Fruit fly (Drosophila melanogaster) whole organism, embryonic: ENCODE data around the gene ldbr.

ENCODE experiments used
- B-H1 ChIP-seq: fragments of 200-800 bp; sonication (Bioruptor generic); IDR thresholded peaks from 3 replicates; pipeline ENCODE4 v1.3.6; 2022; ENCODE audit warnings: missing biosample characterization, missing genetic modification characterization
- CG10267 ChIP-seq: fragments of 200-800 bp; sonication (Bioruptor generic); optimal IDR thresholded peaks from 2 replicates; lab custom pipeline; 2018; ENCODE audit warnings: missing biosample characterization, mild to moderate bottlenecking, missing genetic modification characterization, moderate library complexity
- CG11560 ChIP-seq: fragments of 200-800 bp; sonication (Bioruptor generic); IDR thresholded peaks from 3 replicates; pipeline ENCODE4 v1.3.6; 2022; ENCODE audit warnings: missing biosample characterization, missing genetic modification characterization
- CG12071 ChIP-seq: fragments of 200-800 bp; sonication (Bioruptor generic); optimal IDR thresholded peaks from 3 replicates; lab custom pipeline; 2018; ENCODE audit warnings: missing biosample characterization, mild to moderate bottlenecking, missing genetic modification characterization
- CG12769 ChIP-seq: fragments of 200-800 bp; sonication (Bioruptor generic); optimal IDR thresholded peaks from 2 replicates; lab custom pipeline; 2019; ENCODE audit warnings: missing biosample characterization, mild to moderate bottlenecking, missing genetic modification characterization, moderate library complexity
- CG13624 ChIP-seq: fragments of 200-800 bp; sonication (Bioruptor generic); optimal IDR thresholded peaks from 2 replicates; lab custom pipeline; 2016; ENCODE audit warnings: missing biosample characterization, missing genetic modification characterization
- CG13894 ChIP-seq: fragments of 200-800 bp; sonication (Bioruptor generic); optimal IDR thresholded peaks from 3 replicates; lab custom pipeline; 2018; ENCODE audit warnings: missing biosample characterization, mild to moderate bottlenecking, missing genetic modification characterization, moderate library complexity
- CG14667 ChIP-seq: fragments of 200-800 bp; sonication (Bioruptor generic); IDR thresholded peaks from 2 replicates; pipeline ENCODE4 v1.3.6; 2022; ENCODE audit warnings: missing biosample characterization, missing genetic modification characterization
- CG17186 ChIP-seq: fragments of 200-800 bp; sonication (Bioruptor generic); optimal IDR thresholded peaks from 3 replicates; lab custom pipeline; 2017; ENCODE audit warnings: missing biosample characterization, missing genetic modification reagents, missing genetic modification characterization
- CG1832 ChIP-seq: fragments of 200-800 bp; sonication (Bioruptor generic); optimal IDR thresholded peaks from 2 replicates; lab custom pipeline; 2017; ENCODE audit warnings: missing biosample characterization, mild to moderate bottlenecking, missing genetic modification characterization, inconsistent platforms
- CG2120 ChIP-seq: fragments of 200-800 bp; sonication (Bioruptor generic); optimal IDR thresholded peaks from 3 replicates; lab custom pipeline; 2016; ENCODE audit warnings: missing biosample characterization, missing genetic modification characterization
- CG2712 ChIP-seq: fragments of 200-800 bp; optimal IDR thresholded peaks from 3 replicates; lab custom pipeline; 2019; ENCODE audit warnings: missing biosample characterization, mild to moderate bottlenecking, missing genetic modification characterization, moderate library complexity
- CG31224 ChIP-seq: fragments of 200-800 bp; sonication (Bioruptor generic); IDR thresholded peaks from 2 replicates; pipeline ENCODE4 v1.3.6; 2022; ENCODE audit warnings: missing biosample characterization, missing genetic modification characterization
- CG43689 ChIP-seq: fragments of 200-800 bp; sonication (Bioruptor generic); IDR thresholded peaks from 2 replicates; pipeline ENCODE4 v1.3.6; 2022; ENCODE audit warnings: missing biosample characterization, missing genetic modification characterization
- CG7271 ChIP-seq: fragments of 200-800 bp; sonication (Bioruptor generic); optimal IDR thresholded peaks from 2 replicates; lab custom pipeline; 2018; ENCODE audit warnings: missing biosample characterization, mild to moderate bottlenecking, missing genetic modification characterization, moderate library complexity
- CG7556 ChIP-seq: fragments of 200-800 bp; sonication (Bioruptor generic); optimal IDR thresholded peaks from 2 replicates; lab custom pipeline; 2017; ENCODE audit warnings: missing biosample characterization, mild to moderate bottlenecking, missing genetic modification characterization
- CG7963 ChIP-seq: fragments of 200-800 bp; sonication (Bioruptor generic); IDR thresholded peaks from 3 replicates; pipeline ENCODE4 v1.3.6; 2022; ENCODE audit warnings: missing biosample characterization, missing genetic modification characterization; ENCODE audit not compliant: partially characterized antibody
- CG8944 ChIP-seq: fragments of 200-800 bp; sonication (Bioruptor generic); optimal IDR thresholded peaks from 3 replicates; lab custom pipeline; 2016; ENCODE audit warnings: missing biosample characterization, missing genetic modification characterization
- H15 ChIP-seq: fragments of 200-800 bp; sonication (Bioruptor generic); IDR thresholded peaks from 3 replicates; pipeline ENCODE4 v1.3.6; 2022; ENCODE audit warnings: missing biosample characterization, missing genetic modification characterization
- HHEX ChIP-seq: fragments of 200-800 bp; sonication (Bioruptor generic); optimal IDR thresholded peaks from 3 replicates; lab custom pipeline; 2017; ENCODE audit warnings: missing biosample characterization, mild to moderate bottlenecking, missing genetic modification characterization, missing genetic modification reagents
- Hr39 ChIP-seq: fragments of >200 bp; optimal IDR thresholded peaks from 2 replicates; lab custom pipeline; 2017
- Hr51 ChIP-seq, 2 experiments: fragments of 200-800 bp; sonication (Bioruptor generic); optimal IDR thresholded peaks; 2 replicates in 1 of 2; 3 replicates in 1 of 2; lab custom pipeline; 2016 to 2018; ENCODE audit warnings: missing biosample characterization in 2 of 2, missing genetic modification characterization in 2 of 2, mild to moderate bottlenecking in 1 of 2, moderate library complexity in 1 of 2
- Pdp1 ChIP-seq, 2 experiments: fragments of 200-800 bp; sonication (Bioruptor generic); optimal IDR thresholded peaks; 3 replicates each; lab custom pipeline; 2016; ENCODE audit warnings: missing biosample characterization in 2 of 2, missing genetic modification characterization in 2 of 2, mild to moderate bottlenecking in 1 of 2, moderate library complexity in 1 of 2
- Ptx1 ChIP-seq: fragments of 200-800 bp; sonication (Bioruptor generic); IDR thresholded peaks from 2 replicates; pipeline ENCODE4 v1.3.6; 2022; ENCODE audit warnings: missing biosample characterization, missing genetic modification characterization
- Sin3A ChIP-seq: fragments of >200 bp; optimal IDR thresholded peaks from 2 replicates; lab custom pipeline; 2018
- Vsx1 ChIP-seq: fragments of 200-800 bp; sonication (Bioruptor generic); optimal IDR thresholded peaks from 2 replicates; lab custom pipeline; 2017; ENCODE audit warnings: missing biosample characterization, mild to moderate bottlenecking, missing genetic modification characterization, missing genetic modification reagents
- Xrp1 ChIP-seq: fragments of 200-800 bp; sonication (Bioruptor generic); IDR thresholded peaks from 2 replicates; pipeline ENCODE4 v1.3.6; 2022; ENCODE audit warnings: missing biosample characterization, missing genetic modification characterization
- YL-1 ChIP-seq: fragments of 200-800 bp; sonication (Bioruptor generic); optimal IDR thresholded peaks from 3 replicates; lab custom pipeline; 2017; ENCODE audit warnings: missing biosample characterization, mild to moderate bottlenecking, missing genetic modification characterization
- ac ChIP-seq: fragments of 200-800 bp; sonication (Bioruptor generic); optimal IDR thresholded peaks from 3 replicates; lab custom pipeline; 2017; ENCODE audit warnings: missing biosample characterization, mild to moderate bottlenecking, missing genetic modification characterization
- bab2 ChIP-seq: fragments of 200-800 bp; sonication (Bioruptor generic); optimal IDR thresholded peaks from 2 replicates; lab custom pipeline; 2016; ENCODE audit warnings: missing biosample characterization, missing genetic modification characterization
- bbx ChIP-seq: fragments of 200-800 bp; sonication (Bioruptor generic); IDR thresholded peaks from 2 replicates; pipeline ENCODE4 v1.3.6; 2022; ENCODE audit warnings: missing biosample characterization, missing genetic modification characterization; ENCODE audit not compliant: partially characterized antibody
- bsh ChIP-seq, 2 experiments: fragments of 200-800 bp; sonication (Bioruptor generic); optimal IDR thresholded peaks; 2 replicates each; lab custom pipeline; 2017 to 2018; ENCODE audit warnings: mild to moderate bottlenecking in 2 of 2, missing biosample characterization in 2 of 2, missing genetic modification characterization in 2 of 2, moderate library complexity in 1 of 2
- chinmo ChIP-seq: fragments of 200-800 bp; sonication (Bioruptor generic); IDR thresholded peaks from 4 replicates; pipeline ENCODE4 v1.3.6; 2022; ENCODE audit warnings: missing biosample characterization, missing genetic modification characterization; ENCODE audit not compliant: partially characterized antibody
- crp ChIP-seq, 2 experiments: fragments of 200-800 bp; sonication (Bioruptor generic); optimal IDR thresholded peaks; 2 replicates in 1 of 2; 3 replicates in 1 of 2; lab custom pipeline; 2017; ENCODE audit warnings: missing biosample characterization in 2 of 2, missing genetic modification characterization in 2 of 2, mild to moderate bottlenecking in 1 of 2, moderate library complexity in 1 of 2
- dan ChIP-seq: fragments of 200-800 bp; sonication (Bioruptor generic); IDR thresholded peaks from 2 replicates; pipeline ENCODE4 v1.3.6; 2022; ENCODE audit warnings: missing biosample characterization, missing genetic modification characterization
- dimm ChIP-seq: fragments of 200-800 bp; sonication (Bioruptor generic); IDR thresholded peaks from 2 replicates; pipeline ENCODE4 v1.3.6; 2022; ENCODE audit warnings: missing biosample characterization, missing genetic modification characterization
- eyg ChIP-seq: fragments of 200-800 bp; sonication (Bioruptor generic); optimal IDR thresholded peaks from 3 replicates; lab custom pipeline; 2016; ENCODE audit warnings: missing biosample characterization, missing genetic modification characterization
- fd3F ChIP-seq: fragments of 200-800 bp; sonication (Bioruptor generic); optimal IDR thresholded peaks from 2 replicates; lab custom pipeline; 2018; ENCODE audit warnings: missing biosample characterization, mild to moderate bottlenecking, missing genetic modification characterization, moderate library complexity
- fd96Cb ChIP-seq: fragments of 200-800 bp; sonication (Bioruptor generic); optimal IDR thresholded peaks from 2 replicates; lab custom pipeline; 2018; ENCODE audit warnings: missing biosample characterization, mild to moderate bottlenecking, missing genetic modification characterization, moderate library complexity
- gcm2 ChIP-seq: fragments of 200-800 bp; sonication (Bioruptor generic); optimal IDR thresholded peaks from 2 replicates; lab custom pipeline; 2016; ENCODE audit warnings: missing biosample characterization, missing genetic modification characterization
- gsb ChIP-seq: fragments of 200-800 bp; sonication (Bioruptor generic); IDR thresholded peaks from 2 replicates; pipeline ENCODE4 v1.3.6; 2022; ENCODE audit warnings: missing biosample characterization, missing genetic modification characterization
- ham ChIP-seq: fragments of 200-800 bp; sonication (Bioruptor generic); IDR thresholded peaks from 2 replicates; pipeline ENCODE4 v1.3.6; 2022; ENCODE audit warnings: missing biosample characterization, missing genetic modification characterization
- maf-S ChIP-seq: fragments of 200-800 bp; sonication (Bioruptor generic); optimal IDR thresholded peaks from 2 replicates; lab custom pipeline; 2016; ENCODE audit warnings: missing biosample characterization, missing genetic modification characterization
- mld ChIP-seq: fragments of 200-800 bp; sonication (Bioruptor generic); IDR thresholded peaks from 3 replicates; pipeline ENCODE4 v1.3.6; 2022; ENCODE audit warnings: missing biosample characterization, missing genetic modification characterization; ENCODE audit not compliant: partially characterized antibody
- oc ChIP-seq: fragments of 200-800 bp; sonication (Bioruptor generic); optimal IDR thresholded peaks from 2 replicates; lab custom pipeline; 2018; ENCODE audit warnings: missing biosample characterization, mild to moderate bottlenecking, missing genetic modification characterization, moderate library complexity
- peb ChIP-seq: fragments of 200-800 bp; sonication (Bioruptor generic); IDR thresholded peaks from 2 replicates; pipeline ENCODE4 v1.3.6; 2022; ENCODE audit warnings: missing biosample characterization, missing genetic modification characterization
- pita ChIP-seq: fragments of 200-800 bp; sonication (Bioruptor generic); optimal IDR thresholded peaks from 2 replicates; lab custom pipeline; 2017; ENCODE audit warnings: missing biosample characterization, mild to moderate bottlenecking, missing genetic modification characterization
- psq ChIP-seq: fragments of 200-800 bp; sonication (Bioruptor generic); optimal IDR thresholded peaks from 2 replicates; lab custom pipeline; 2017; ENCODE audit warnings: missing biosample characterization, missing genetic modification characterization
- sd ChIP-seq: fragments of 200-800 bp; sonication (Bioruptor generic); optimal IDR thresholded peaks from 3 replicates; lab custom pipeline; 2018; ENCODE audit warnings: missing biosample characterization, mild to moderate bottlenecking, missing genetic modification characterization, moderate library complexity
- trem ChIP-seq: fragments of 200-800 bp; optimal IDR thresholded peaks from 3 replicates; lab custom pipeline; 2019; ENCODE audit warnings: missing biosample characterization, mild to moderate bottlenecking, missing genetic modification characterization, moderate library complexity
- twi ChIP-seq: fragments of 200-800 bp; optimal IDR thresholded peaks from 2 replicates; lab custom pipeline; 2019; ENCODE audit warnings: missing biosample characterization, mild to moderate bottlenecking, missing genetic modification characterization, moderate library complexity
- yki ChIP-seq: fragments of >200 bp; optimal IDR thresholded peaks from 3 replicates; lab custom pipeline; 2018

The ldbr gene

DNA sequence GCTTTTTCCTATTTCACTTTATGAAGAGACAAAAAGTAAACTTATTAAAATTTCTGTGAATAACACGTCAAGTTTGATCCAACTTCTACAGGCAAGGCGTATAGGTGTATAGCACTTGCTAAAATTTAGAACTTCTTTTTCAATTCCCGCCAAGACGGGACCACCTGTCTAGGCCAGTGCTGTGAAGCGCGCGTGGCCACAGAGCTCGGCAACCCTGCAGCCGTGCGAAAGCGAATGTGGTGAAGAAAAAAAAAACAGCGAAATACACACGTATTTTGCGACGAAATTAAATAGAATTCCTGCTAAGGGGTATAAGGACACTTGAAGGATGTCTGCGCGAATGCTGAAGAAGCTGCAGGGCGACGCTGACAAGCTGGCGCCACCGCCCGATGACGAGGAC, 11.5 kb upstream of the ldbr start, which contains the start of gene Nulp1 (continued):
- no peak for TF ChIP-seq bsh (GFP tag; optimal IDR thresholded peaks at IDR 0.05; lab: Kevin White, UChicago)
- no peak for TF ChIP-seq trem (tag; lab: Kevin White, UChicago)
- no peak for TF ChIP-seq CG7271 (tag; lab: Kevin White, UChicago)
- TF ChIP-seq fd96Cb, result no peak
- TF ChIP-seq CG8944 (GFP tag; lab: Kevin White, UChicago), result peak; percentile 17
- TF ChIP-seq bab2 (GFP tag; lab: Kevin White, UChicago), result peak; percentile 5
- peak; percentile 58 for TF ChIP-seq CG13624
- TF ChIP-seq CG7963 (GFP tag; lab: Robert Waterston, UW), result no peak
- no peak for TF ChIP-seq Hr39 (lab: Kevin White, UChicago)
- TF ChIP-seq ham, result no peak
- no peak for TF ChIP-seq CG12769
- TF ChIP-seq Xrp1 (GFP tag; lab: Robert Waterston, UW), result peak; percentile 25; the same call in 1 of the 2 replicates
- no peak for TF ChIP-seq dimm
- TF ChIP-seq Pdp1 (GFP tag; optimal IDR thresholded peaks at IDR 0.05; lab: Kevin White, UChicago), result peak in 1 of 2 experiments; percentile 13
- TF ChIP-seq B-H1 (GFP tag; lab: Robert Waterston, UW), result no peak
- TF ChIP-seq CG31224 (GFP tag; lab: Robert Waterston, UW), result no peak
- no peak for TF ChIP-seq twi (tag; lab: Kevin White, UChicago)
- no peak for TF ChIP-seq Vsx1
- TF ChIP-seq ac (GFP tag; lab: Kevin White, UChicago), result no peak
- no peak for TF ChIP-seq chinmo (GFP tag; lab: Robert Waterston, UW)
- no peak for TF ChIP-seq yki (lab: Kevin White, UChicago)
- no peak for TF ChIP-seq peb (GFP tag; lab: Robert Waterston, UW)
- TF ChIP-seq oc (tag; lab: Kevin White, UChicago), result no peak
- no peak for TF ChIP-seq dan (GFP tag; lab: Robert Waterston, UW)
- peak in 1 of 2 experiments; percentile 75 for TF ChIP-seq crp (GFP tag; optimal IDR thresholded peaks at IDR 0.05; lab: Kevin White, UChicago)
- no peak for TF ChIP-seq CG14667 (GFP tag; lab: Robert Waterston, UW)
- TF ChIP-seq bbx, result peak; percentile 55
- TF ChIP-seq maf-S (GFP tag; lab: Kevin White, UChicago), result peak; percentile 27
- TF ChIP-seq pita (GFP tag; lab: Kevin White, UChicago), result no peak
- no peak for TF ChIP-seq HHEX (GFP tag; lab: Kevin White, UChicago)
- peak; percentile 27 for TF ChIP-seq Sin3A
- TF ChIP-seq eyg (GFP tag; lab: Kevin White, UChicago), result peak; percentile 9
- no peak for TF ChIP-seq CG12071
- TF ChIP-seq psq (GFP tag; lab: Kevin White, UChicago), result no peak
- TF ChIP-seq CG11560 (tag; lab: Robert Waterston, UW), result no peak
- peak; percentile 68 for TF ChIP-seq CG2120 (GFP tag; lab: Kevin White, UChicago)
- TF ChIP-seq CG7556, result no peak
- no peak for TF ChIP-seq fd3F (GFP tag; lab: Kevin White, UChicago)
- TF ChIP-seq CG13894 (tag; lab: Kevin White, UChicago), result no peak
- no peak for TF ChIP-seq CG1832 (GFP tag; lab: Kevin White, UChicago)
- TF ChIP-seq CG43689, result no peak
- TF ChIP-seq CG2712, result no peak
- no peak for TF ChIP-seq Ptx1
- no peak for TF ChIP-seq mld (GFP tag; lab: Robert Waterston, UW)
- no peak for TF ChIP-seq gcm2 (GFP tag; lab: Kevin White, UChicago)
- TF ChIP-seq CG10267, result peak; percentile 91
- 0 out of 2 replicates have a peak, but pooled peaks have one; percentile 18 for TF ChIP-seq gsb (GFP tag; lab: Robert Waterston, UW)
- TF ChIP-seq YL-1 (GFP tag; lab: Kevin White, UChicago), result peak; percentile 48
- TF ChIP-seq H15 (GFP tag; lab: Robert Waterston, UW), result no peak
- TF ChIP-seq Hr51 (GFP tag; optimal IDR thresholded peaks at IDR 0.05; lab: Kevin White, UChicago), result peak in 1 of 2 experiments; percentile 15
- TF ChIP-seq sd (tag; lab: Kevin White, UChicago), result no peak
- no peak for TF ChIP-seq CG17186 (GFP tag; lab: Kevin White, UChicago)
